Worm (Caenorhabditis elegans): ENCODE measurements around the gene C18E9.2.

The C18E9.2 gene

DNA sequence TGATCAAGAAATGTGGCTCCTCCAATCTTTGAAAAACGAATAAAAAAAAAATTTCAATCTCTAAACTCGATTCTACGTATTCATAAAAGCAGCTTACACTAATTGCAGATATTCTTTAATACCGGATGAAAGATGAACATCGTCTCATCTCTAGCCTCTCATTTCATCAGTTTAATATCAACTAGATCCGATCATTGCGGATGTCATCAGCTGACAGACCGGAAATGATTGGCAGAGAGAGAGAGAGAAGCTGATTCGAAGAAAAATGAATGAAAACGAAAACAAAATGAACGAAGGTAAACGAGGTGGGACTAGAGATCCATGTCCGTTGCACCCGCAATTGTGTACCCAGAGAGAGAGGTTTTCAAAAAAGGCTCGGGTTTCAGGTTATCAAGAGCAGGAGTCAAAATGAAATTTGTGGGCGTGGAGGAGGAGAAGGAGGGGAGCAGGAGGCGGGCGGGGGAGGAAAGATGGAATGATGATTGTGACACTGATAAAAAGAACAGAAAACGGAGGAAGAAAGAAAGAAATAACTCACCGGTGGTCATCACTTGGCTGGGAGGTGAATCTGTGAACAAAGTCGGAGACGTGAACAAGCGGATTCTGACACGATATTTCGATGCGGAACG is 50.2 kb downstream of the C18E9.2 start:
- TF ChIP-seq sea-1 (GFP tag; conservative IDR thresholded peaks at IDR 0.05): no peak
- TF ChIP-seq ceh-36 (tag; optimal IDR thresholded peaks at IDR 0.05): no peak
- no peak for TF ChIP-seq scrt-1 (GFP tag; IDR thresholded peaks at IDR 0.05)
- no peak for TF ChIP-seq hnd-1 (tag; optimal IDR thresholded peaks at IDR 0.05)
- TF ChIP-seq B0310.2 (tag; optimal IDR thresholded peaks at IDR 0.05): no peak
- TF ChIP-seq flt-1 (GFP tag; IDR thresholded peaks at IDR 0.05): no peak
- TF ChIP-seq ama-1 (optimal IDR thresholded peaks at IDR 0.05): no peak
